Fruit fly (Drosophila melanogaster) whole organism, embryonic: Measurements from ENCODE around the gene Polr1C.

ENCODE experiments used
- B-H2 ChIP-seq: fragments of 200-800 bp; sonication (Bioruptor generic); optimal IDR thresholded peaks from 2 replicates; lab custom pipeline; 2018; ENCODE audit warnings: missing biosample characterization, mild to moderate bottlenecking, missing genetic modification characterization
- BEAF-32 ChIP-seq: fragments of 200-800 bp; sonication (Bioruptor generic); optimal IDR thresholded peaks from 3 replicates; lab custom pipeline; 2017; ENCODE audit warnings: missing biosample characterization, missing genetic modification characterization, mild to moderate bottlenecking, moderate library complexity, missing genetic modification reagents
- Bteb2 ChIP-seq: fragments of 200-800 bp; sonication (Bioruptor generic); optimal IDR thresholded peaks from 2 replicates; lab custom pipeline; 2016; ENCODE audit warnings: missing biosample characterization, missing genetic modification characterization
- CG10431 ChIP-seq: fragments of 200-800 bp; sonication (Bioruptor generic); optimal IDR thresholded peaks from 3 replicates; lab custom pipeline; 2018; ENCODE audit warnings: missing biosample characterization, mild to moderate bottlenecking, missing genetic modification characterization
- CG11560 ChIP-seq: fragments of 200-800 bp; sonication (Bioruptor generic); IDR thresholded peaks from 3 replicates; pipeline ENCODE4 v1.3.6; 2022; ENCODE audit warnings: missing biosample characterization, missing genetic modification characterization
- CG12391 ChIP-seq: fragments of 200-800 bp; sonication (Bioruptor generic); optimal IDR thresholded peaks from 3 replicates; lab custom pipeline; 2018; ENCODE audit warnings: missing biosample characterization, mild to moderate bottlenecking, missing genetic modification characterization, moderate library complexity
- CG12744 ChIP-seq: fragments of 200-800 bp; sonication (Bioruptor generic); optimal IDR thresholded peaks from 2 replicates; lab custom pipeline; 2016; ENCODE audit warnings: missing biosample characterization, missing genetic modification characterization
- CG13424 ChIP-seq: fragments of 200-800 bp; sonication (Bioruptor generic); optimal IDR thresholded peaks from 2 replicates; lab custom pipeline; 2019; ENCODE audit warnings: missing biosample characterization, mild to moderate bottlenecking, missing genetic modification characterization, moderate library complexity
- CG14860 ChIP-seq: fragments of 200-800 bp; sonication (Bioruptor generic); IDR thresholded peaks from 3 replicates; pipeline ENCODE4 v1.3.6; 2022; ENCODE audit warnings: missing biosample characterization, missing genetic modification characterization; ENCODE audit not compliant: partially characterized antibody
- CG15601 ChIP-seq: fragments of 200-800 bp; sonication (Bioruptor generic); optimal IDR thresholded peaks from 3 replicates; lab custom pipeline; 2019; ENCODE audit warnings: missing biosample characterization, mild to moderate bottlenecking, missing genetic modification characterization, moderate library complexity
- CG15696 ChIP-seq: fragments of 200-800 bp; sonication (Bioruptor generic); optimal IDR thresholded peaks from 2 replicates; lab custom pipeline; 2019; ENCODE audit warnings: missing biosample characterization, mild to moderate bottlenecking, missing genetic modification characterization, moderate library complexity
- CG16813 ChIP-seq: fragments of 200-800 bp; sonication (Bioruptor generic); IDR thresholded peaks from 3 replicates; pipeline ENCODE4 v1.3.6; 2022; ENCODE audit warnings: missing biosample characterization, missing genetic modification characterization; ENCODE audit not compliant: partially characterized antibody
- CG17186 ChIP-seq: fragments of 200-800 bp; sonication (Bioruptor generic); optimal IDR thresholded peaks from 3 replicates; lab custom pipeline; 2017; ENCODE audit warnings: missing biosample characterization, missing genetic modification reagents, missing genetic modification characterization
- CG17359 ChIP-seq: fragments of 200-800 bp; sonication (Bioruptor generic); optimal IDR thresholded peaks from 3 replicates; lab custom pipeline; 2018; ENCODE audit warnings: missing biosample characterization, mild to moderate bottlenecking, missing genetic modification characterization, moderate library complexity
- CG17361 ChIP-seq: fragments of 200-800 bp; sonication (Bioruptor generic); IDR thresholded peaks from 3 replicates; pipeline ENCODE4 v1.3.6; 2022; ENCODE audit warnings: missing biosample characterization, missing genetic modification characterization
- CG18619 ChIP-seq: fragments of 200-800 bp; sonication (Bioruptor generic); optimal IDR thresholded peaks from 3 replicates; lab custom pipeline; 2017; ENCODE audit warnings: missing biosample characterization, mild to moderate bottlenecking, missing genetic modification characterization
- CG31365 ChIP-seq: fragments of 200-800 bp; sonication (Bioruptor generic); optimal IDR thresholded peaks from 2 replicates; lab custom pipeline; 2018; ENCODE audit warnings: missing biosample characterization, mild to moderate bottlenecking, missing genetic modification characterization
- CG3995 ChIP-seq: fragments of 200-800 bp; sonication (Bioruptor generic); optimal IDR thresholded peaks from 3 replicates; lab custom pipeline; 2016; ENCODE audit warnings: missing biosample characterization, missing genetic modification characterization
- CG4854 ChIP-seq: fragments of 200-800 bp; sonication (Bioruptor generic); optimal IDR thresholded peaks from 2 replicates; lab custom pipeline; 2016; ENCODE audit warnings: missing biosample characterization, missing genetic modification characterization, inconsistent platforms
- CG8478 ChIP-seq: fragments of >200 bp; optimal IDR thresholded peaks from 2 replicates; lab custom pipeline; 2018
- CG9817 ChIP-seq: fragments of 200-800 bp; sonication (Bioruptor generic); optimal IDR thresholded peaks from 2 replicates; lab custom pipeline; 2018; ENCODE audit warnings: missing biosample characterization, mild to moderate bottlenecking, missing genetic modification characterization, moderate library complexity
- D ChIP-seq, 2 experiments: fragments of 200-800 bp in 1 of 2; fragments of >200 bp in 1 of 2; sonication (Bioruptor generic) in 1 of 2; optimal IDR thresholded peaks; 2 replicates in 1 of 2; 3 replicates in 1 of 2; lab custom pipeline; 2017; ENCODE audit warnings: mild to moderate bottlenecking in 1 of 2, missing biosample characterization in 1 of 2, missing genetic modification characterization in 1 of 2, missing genetic modification reagents in 1 of 2
- Drgx ChIP-seq: fragments of 200-800 bp; sonication (Bioruptor generic); IDR thresholded peaks from 2 replicates; pipeline ENCODE4 v1.3.6; 2022; ENCODE audit warnings: missing biosample characterization, missing genetic modification characterization
- ERR ChIP-seq: fragments of 200-800 bp; sonication (Bioruptor generic); optimal IDR thresholded peaks from 2 replicates; lab custom pipeline; 2016; ENCODE audit warnings: missing biosample characterization, missing genetic modification characterization
- Hr51 ChIP-seq, 2 experiments: fragments of 200-800 bp; sonication (Bioruptor generic); optimal IDR thresholded peaks; 2 replicates in 1 of 2; 3 replicates in 1 of 2; lab custom pipeline; 2016 to 2018; ENCODE audit warnings: missing biosample characterization in 2 of 2, missing genetic modification characterization in 2 of 2, mild to moderate bottlenecking in 1 of 2, moderate library complexity in 1 of 2
- Lhr ChIP-seq: fragments of 200-800 bp; sonication (Bioruptor generic); optimal IDR thresholded peaks from 3 replicates; lab custom pipeline; 2017; ENCODE audit warnings: mild to moderate bottlenecking, missing biosample characterization, missing genetic modification reagents, missing genetic modification characterization
- Lim3 ChIP-seq: fragments of 200-800 bp; sonication (Bioruptor generic); IDR thresholded peaks from 2 replicates; pipeline ENCODE4 v1.3.6; 2022; ENCODE audit warnings: missing biosample characterization, missing genetic modification characterization
- Max ChIP-seq: fragments of 200-800 bp; sonication (Bioruptor generic); optimal IDR thresholded peaks from 2 replicates; lab custom pipeline; 2016; ENCODE audit warnings: missing biosample characterization, mild to moderate bottlenecking, missing genetic modification characterization
- NFAT ChIP-seq: fragments of 200-800 bp; sonication (Bioruptor generic); IDR thresholded peaks from 2 replicates; pipeline ENCODE4 v1.3.6; 2022; ENCODE audit warnings: missing biosample characterization, missing genetic modification characterization
- Tbp ChIP-seq: fragments of >200 bp; optimal IDR thresholded peaks from 2 replicates; lab custom pipeline; 2018; ENCODE audit warnings: missing biosample characterization, missing genetic modification characterization
- Xbp1 ChIP-seq: fragments of 200-800 bp; sonication (Bioruptor generic); optimal IDR thresholded peaks from 3 replicates; lab custom pipeline; 2016; ENCODE audit warnings: missing biosample characterization, mild to moderate bottlenecking, missing genetic modification characterization
- YL-1 ChIP-seq: fragments of 200-800 bp; sonication (Bioruptor generic); optimal IDR thresholded peaks from 3 replicates; lab custom pipeline; 2017; ENCODE audit warnings: missing biosample characterization, mild to moderate bottlenecking, missing genetic modification characterization
- aop ChIP-seq: fragments of 200-800 bp; sonication (Bioruptor generic); IDR thresholded peaks from 2 replicates; pipeline ENCODE4 v1.3.6; 2022; ENCODE audit warnings: missing biosample characterization, missing genetic modification characterization
- cg ChIP-seq: fragments of 200-800 bp; sonication (Bioruptor generic); optimal IDR thresholded peaks from 3 replicates; lab custom pipeline; 2019; ENCODE audit warnings: missing biosample characterization, mild to moderate bottlenecking, missing genetic modification characterization, moderate library complexity
- gcm ChIP-seq: fragments of 200-800 bp; sonication (Bioruptor generic); optimal IDR thresholded peaks from 2 replicates; lab custom pipeline; 2019; ENCODE audit warnings: missing biosample characterization, mild to moderate bottlenecking, missing genetic modification characterization, moderate library complexity
- lilli ChIP-seq: fragments of 200-800 bp; sonication (Bioruptor generic); optimal IDR thresholded peaks from 3 replicates; lab custom pipeline; 2016; ENCODE audit warnings: missing biosample characterization, missing genetic modification characterization
- maf-S ChIP-seq: fragments of 200-800 bp; sonication (Bioruptor generic); optimal IDR thresholded peaks from 2 replicates; lab custom pipeline; 2016; ENCODE audit warnings: missing biosample characterization, missing genetic modification characterization
- nerfin-1 ChIP-seq: fragments of 200-800 bp; sonication (Bioruptor generic); optimal IDR thresholded peaks from 3 replicates; lab custom pipeline; 2019; ENCODE audit warnings: missing biosample characterization, mild to moderate bottlenecking, missing genetic modification characterization, moderate library complexity
- pan ChIP-seq, 4 experiments: fragments of >200 bp in 3 of 4; fragments of 200-800 bp in 1 of 4; sonication (Bioruptor generic) in 1 of 4; optimal IDR thresholded peaks in 3 of 4; IDR thresholded peaks in 1 of 4; 2 replicates each; pipeline versions ENCODE4 v1.3.6 to Lab custom; 2017 to 2022; ENCODE audit warnings: missing biosample characterization in 2 of 4, missing genetic modification characterization in 2 of 4, mixed read lengths in 1 of 4
- peb ChIP-seq: fragments of 200-800 bp; sonication (Bioruptor generic); IDR thresholded peaks from 2 replicates; pipeline ENCODE4 v1.3.6; 2022; ENCODE audit warnings: missing biosample characterization, missing genetic modification characterization
- pita ChIP-seq: fragments of 200-800 bp; sonication (Bioruptor generic); optimal IDR thresholded peaks from 2 replicates; lab custom pipeline; 2017; ENCODE audit warnings: missing biosample characterization, mild to moderate bottlenecking, missing genetic modification characterization
- pum ChIP-seq: fragments of 200-800 bp; sonication (Bioruptor generic); optimal IDR thresholded peaks from 2 replicates; lab custom pipeline; 2016; ENCODE audit warnings: missing biosample characterization, missing genetic modification characterization
- rib ChIP-seq: fragments of 200-800 bp; sonication (Bioruptor generic); IDR thresholded peaks from 2 replicates; pipeline ENCODE4 v1.3.6; 2022; ENCODE audit warnings: missing biosample characterization, missing genetic modification characterization
- salm ChIP-seq: fragments of 200-800 bp; sonication (Bioruptor generic); optimal IDR thresholded peaks from 2 replicates; lab custom pipeline; 2018; ENCODE audit warnings: missing biosample characterization, mild to moderate bottlenecking, missing genetic modification characterization
- stc ChIP-seq: fragments of 200-800 bp; sonication (Bioruptor generic); IDR thresholded peaks from 2 replicates; pipeline ENCODE4 v1.3.6; 2022; ENCODE audit warnings: missing biosample characterization, missing genetic modification characterization
- tx ChIP-seq: fragments of 200-800 bp; sonication (Bioruptor generic); optimal IDR thresholded peaks from 2 replicates; lab custom pipeline; 2016; ENCODE audit warnings: missing biosample characterization, missing genetic modification characterization
- zf30C ChIP-seq: fragments of 200-800 bp; sonication (Bioruptor generic); optimal IDR thresholded peaks from 3 replicates; lab custom pipeline; 2018; ENCODE audit warnings: missing biosample characterization, mild to moderate bottlenecking, missing genetic modification characterization
- zfh2 ChIP-seq: fragments of 200-800 bp; sonication (Bioruptor generic); optimal IDR thresholded peaks from 2 replicates; lab custom pipeline; 2016; ENCODE audit warnings: missing biosample characterization, missing genetic modification characterization

Polr1C gene

dm6 chr2L:5009306-5010030 is 40.7 kb downstream of the Polr1C start, which contains the start of gene Rtnl1 (continued):
- TF ChIP-seq tx (GFP tag; lab: Kevin White, UChicago) = peak; percentile 11
- TF ChIP-seq CG17186 (GFP tag; lab: Kevin White, UChicago) = peak; percentile 59
- peak; percentile 2 for TF ChIP-seq CG4854 (GFP tag; lab: Kevin White, UChicago)
- TF ChIP-seq salm (tag; lab: Kevin White, UChicago) = peak; percentile 9
- TF ChIP-seq Tbp (GFP tag; lab: Kevin White, UChicago) = peak; percentile 44
- no peak for TF ChIP-seq Drgx
- peak; percentile 3 to 15 for TF ChIP-seq Hr51 (GFP tag; optimal IDR thresholded peaks at IDR 0.05; lab: Kevin White, UChicago)
- TF ChIP-seq CG31365 (tag; lab: Kevin White, UChicago) = peak; percentile 47
- peak; percentile 46 for TF ChIP-seq CG12744
- peak; percentile 16 for TF ChIP-seq nerfin-1 (tag; lab: Kevin White, UChicago)
- peak; percentile 52 for TF ChIP-seq Xbp1
- no peak for TF ChIP-seq stc (GFP tag; lab: Robert Waterston, UW)
- no peak for TF ChIP-seq rib (GFP tag; lab: Robert Waterston, UW)
- TF ChIP-seq ERR (GFP tag; lab: Kevin White, UChicago) = peak; percentile 44
- TF ChIP-seq lilli (GFP tag; lab: Kevin White, UChicago) = peak; percentile 32
- peak; percentile 28 for TF ChIP-seq CG13424 (tag; lab: Kevin White, UChicago)
- no peak for TF ChIP-seq CG15696 (tag; lab: Kevin White, UChicago)
- TF ChIP-seq Lhr (GFP tag; lab: Kevin White, UChicago) = peak; percentile 94
- TF ChIP-seq Bteb2 (GFP tag; lab: Kevin White, UChicago) = peak; percentile 21
- no peak for TF ChIP-seq Lim3 (GFP tag; lab: Robert Waterston, UW)
- peak; percentile 95 for TF ChIP-seq cg (GFP tag; lab: Kevin White, UChicago)
- no peak for TF ChIP-seq Max (GFP tag; lab: Kevin White, UChicago)
- TF ChIP-seq zfh2 (GFP tag; lab: Kevin White, UChicago) = peak; percentile 16
- TF ChIP-seq pum (GFP tag; lab: Kevin White, UChicago) = peak; percentile 19
- peak; percentile 53; the same call in 1 of the 2 replicates for TF ChIP-seq NFAT (GFP tag; lab: Robert Waterston, UW)
- TF ChIP-seq CG9817 (tag; lab: Kevin White, UChicago) = peak; percentile 9
- TF ChIP-seq CG17361 (GFP tag; lab: Robert Waterston, UW) = peak; percentile 50; the same call in 1 of the 3 replicates
- TF ChIP-seq pita (GFP tag; lab: Kevin White, UChicago) = peak; percentile 93
- no peak for TF ChIP-seq peb (GFP tag; lab: Robert Waterston, UW)
- no peak for TF ChIP-seq aop (GFP tag; lab: Robert Waterston, UW)
- peak; percentile 98 for TF ChIP-seq BEAF-32
- TF ChIP-seq pan (optimal IDR thresholded peaks at IDR 0.05; lab: Kevin White, UChicago) = no peak
- peak in 1 of 2 experiments; percentile 88 for TF ChIP-seq pan (GFP tag; optimal IDR thresholded peaks at IDR 0.05 in 1 of 2, IDR thresholded peaks at IDR 0.05 in 1 of 2)
- peak; percentile 79 for TF ChIP-seq CG14860
- TF ChIP-seq CG3995 (GFP tag; lab: Kevin White, UChicago) = peak; percentile 33
- peak; percentile 72 for TF ChIP-seq YL-1 (GFP tag; lab: Kevin White, UChicago)
- peak; percentile 51 for TF ChIP-seq CG12391 (tag; lab: Kevin White, UChicago)
- no peak for TF ChIP-seq CG17359
- TF ChIP-seq CG18619 (GFP tag; lab: Kevin White, UChicago) = no peak
- TF ChIP-seq CG10431 (GFP tag; lab: Kevin White, UChicago) = no peak
- TF ChIP-seq D (optimal IDR thresholded peaks at IDR 0.05; lab: Kevin White, UChicago) = no peak
- TF ChIP-seq D (GFP tag; optimal IDR thresholded peaks at IDR 0.05; lab: Kevin White, UChicago) = no peak
- peak; percentile 66 for TF ChIP-seq CG8478
- 0 out of 3 replicates have a peak, but pooled peaks have one; percentile 9 for TF ChIP-seq CG11560 (tag; lab: Robert Waterston, UW)
- TF ChIP-seq B-H2 = peak; percentile 26
- TF ChIP-seq maf-S = peak; percentile 2
- TF ChIP-seq CG16813 (GFP tag; lab: Robert Waterston, UW) = peak; percentile 93
- TF ChIP-seq gcm (GFP tag; lab: Kevin White, UChicago) = peak; percentile 3
- TF ChIP-seq zf30C (GFP tag; lab: Kevin White, UChicago) = no peak
- TF ChIP-seq CG15601 (tag; lab: Kevin White, UChicago) = peak; percentile 42
